Worm (Caenorhabditis elegans): Measurements from ENCODE around the gene hpo-34.

- TF ChIP-seq sox-4 (tag; optimal IDR thresholded peaks at IDR 0.05) (no peak), dpl-1 (GFP tag; optimal IDR thresholded peaks at IDR 0.05) (no peak), mdl-1 (tag; optimal IDR thresholded peaks at IDR 0.05) (no peak), zag-1 (tag; optimal IDR thresholded peaks at IDR 0.05) (no peak)
These were observed 7.6 kb downstream of the hpo-34 start, which contains the start of gene ccdc-149 for ce11 chrX:11511231-11511630.

Measured in whole organism, L1 larva.